Worm (Caenorhabditis elegans) whole organism, L4 larva: ENCODE data around the gene mig-14.

Experiments used
- F37D6.2 ChIP-seq: sonication (generic microtip); optimal IDR thresholded peaks from 2 replicates; lab custom pipeline; 2016; ENCODE audit warnings: mild to moderate bottlenecking, missing genetic modification characterization, missing compliant biosample characterization
- F44E2.7 ChIP-seq: fragments of 200-800 bp; sonication (Bioruptor generic); IDR thresholded peaks from 2 replicates; pipeline ENCODE4 v2.1.2; 2022; ENCODE audit warnings: missing genetic modification characterization, missing compliant biosample characterization
- F49E8.2 ChIP-seq: sonication (generic microtip); optimal IDR thresholded peaks from 2 replicates; lab custom pipeline; 2016; ENCODE audit warnings: missing compliant biosample characterization, mild to moderate bottlenecking, missing genetic modification characterization, borderline replicate concordance
- Y48G9A.11 ChIP-seq: fragments of 200-800 bp; sonication (Bioruptor generic); IDR thresholded peaks from 2 replicates; pipeline ENCODE4 v1.3.6; 2022; ENCODE audit warnings: missing genetic modification reagents, missing genetic modification characterization, missing compliant biosample characterization
- Y5F2A.4 ChIP-seq: fragments of 200-800 bp; sonication (Bioruptor generic); optimal IDR thresholded peaks from 2 replicates; lab custom pipeline; 2018; ENCODE audit warnings: mild to moderate bottlenecking, missing genetic modification characterization, missing compliant biosample characterization
- ZK337.2 ChIP-seq: fragments of 200-800 bp; sonication (Bioruptor generic); IDR thresholded peaks from 2 replicates; pipeline ENCODE4 v1.3.6; 2022; ENCODE audit warnings: missing genetic modification reagents, missing genetic modification characterization, missing compliant biosample characterization
- ceh-28 ChIP-seq: fragments of 150-350 bp; optimal IDR thresholded peaks from 2 replicates; lab custom pipeline; 2014; ENCODE audit warnings: missing biosample characterization, missing genetic modification reagents, missing genetic modification characterization
- ceh-32 ChIP-seq: sonication (generic microtip); optimal IDR thresholded peaks from 2 replicates; lab custom pipeline; 2016; ENCODE audit warnings: mild to moderate bottlenecking, missing genetic modification characterization, missing compliant biosample characterization; ENCODE audit not compliant: poor library complexity
- ceh-44 ChIP-seq: fragments of 200-800 bp; sonication (Bioruptor generic); IDR thresholded peaks from 2 replicates; pipeline ENCODE4 v1.3.6; 2022; ENCODE audit warnings: missing genetic modification reagents, missing genetic modification characterization, missing compliant biosample characterization
- ceh-82 ChIP-seq: sonication (generic microtip); optimal IDR thresholded peaks from 2 replicates; lab custom pipeline; 2017; ENCODE audit warnings: missing biosample characterization, missing genetic modification characterization
- cey-2 ChIP-seq: sonication (generic microtip); optimal IDR thresholded peaks from 3 replicates; lab custom pipeline; 2017; ENCODE audit warnings: missing genetic modification characterization, mild to moderate bottlenecking, missing compliant biosample characterization, antibody characterized with exemption, borderline replicate concordance; ENCODE audit not compliant: insufficient read depth
- ctbp-1 ChIP-seq: fragments of 200-800 bp; sonication (Bioruptor generic); IDR thresholded peaks from 2 replicates; pipeline ENCODE4 v1.3.6; 2022; ENCODE audit warnings: missing genetic modification reagents, missing genetic modification characterization, missing compliant biosample characterization
- daf-16 ChIP-seq, 3 experiments: sonication (generic microtip); optimal IDR thresholded peaks; 2 replicates each; lab custom pipeline; 2016 to 2017; ENCODE audit warnings: missing genetic modification characterization in 3 of 3, missing genetic modification reagents in 3 of 3, mild to moderate bottlenecking in 2 of 3, missing compliant biosample characterization in 2 of 3, missing biosample characterization in 1 of 3, moderate library complexity in 1 of 3
- dmd-6 ChIP-seq: fragments of 200-800 bp; sonication (Bioruptor generic); IDR thresholded peaks from 2 replicates; pipeline ENCODE4 v1.3.6; 2022; ENCODE audit warnings: missing genetic modification reagents, missing genetic modification characterization, missing compliant biosample characterization
- egl-43 ChIP-seq: fragments of 200-800 bp; sonication (Bioruptor generic); IDR thresholded peaks from 2 replicates; pipeline ENCODE4 v1.3.6; 2022; ENCODE audit warnings: missing genetic modification reagents, missing genetic modification characterization, missing compliant biosample characterization
- hlh-11 ChIP-seq: fragments of 200-800 bp; sonication (Bioruptor generic); optimal IDR thresholded peaks from 2 replicates; lab custom pipeline; 2018; ENCODE audit warnings: mild to moderate bottlenecking, missing genetic modification characterization, missing compliant biosample characterization
- hmg-1.1 ChIP-seq: fragments of 200-800 bp; sonication (Bioruptor generic); IDR thresholded peaks from 2 replicates; pipeline ENCODE4 v1.3.6; 2022; ENCODE audit warnings: missing genetic modification reagents, missing genetic modification characterization, missing compliant biosample characterization
- lin-15B ChIP-seq: fragments of 150-350 bp; sonication (generic microtip); optimal IDR thresholded peaks from 3 replicates; lab custom pipeline; 2014; ENCODE audit warnings: missing biosample characterization, missing genetic modification characterization
- lin-38 ChIP-seq: fragments of 200-800 bp; sonication (Bioruptor generic); IDR thresholded peaks from 2 replicates; pipeline ENCODE4 v1.3.6; 2022; ENCODE audit warnings: missing genetic modification reagents, missing genetic modification characterization, missing compliant biosample characterization
- madf-5 ChIP-seq, 2 experiments: fragments of 200-800 bp; sonication (Bioruptor generic); IDR thresholded peaks; 2 replicates each; pipeline ENCODE4 v1.3.6; 2022; ENCODE audit warnings: missing compliant biosample characterization in 2 of 2, missing genetic modification characterization in 2 of 2
- madf-9 ChIP-seq: fragments of 200-800 bp; sonication (Bioruptor generic); conservative IDR thresholded peaks from 2 replicates; pipeline ENCODE4 v1.3.6; 2022; ENCODE audit warnings: missing genetic modification reagents, missing genetic modification characterization, missing compliant biosample characterization
- mes-2 ChIP-seq: sonication (generic microtip); optimal IDR thresholded peaks from 2 replicates; lab custom pipeline; 2016; ENCODE audit warnings: missing genotype, mild to moderate bottlenecking, missing genetic modification characterization, missing compliant biosample characterization; ENCODE audit not compliant: poor library complexity, severe bottlenecking
- mxl-3 ChIP-seq: fragments of 200-800 bp; sonication (Bioruptor generic); optimal IDR thresholded peaks from 2 replicates; lab custom pipeline; 2018; ENCODE audit warnings: mild to moderate bottlenecking, missing genetic modification characterization, missing compliant biosample characterization
- nhr-42 ChIP-seq: fragments of 200-800 bp; sonication (Bioruptor generic); IDR thresholded peaks from 2 replicates; pipeline ENCODE4 v1.3.6; 2022; ENCODE audit warnings: missing genetic modification characterization, missing compliant biosample characterization
- nhr-76 ChIP-seq: fragments of 150-350 bp; optimal IDR thresholded peaks from 2 replicates; lab custom pipeline; 2014; ENCODE audit warnings: missing biosample characterization, missing genetic modification characterization
- nhr-77 ChIP-seq: fragments of 150-350 bp; optimal IDR thresholded peaks from 2 replicates; lab custom pipeline; 2014; ENCODE audit warnings: missing biosample characterization, missing genetic modification characterization
- php-3 ChIP-seq: fragments of 200-800 bp; sonication (Bioruptor generic); IDR thresholded peaks from 2 replicates; pipeline ENCODE4 v1.3.6; 2022; ENCODE audit warnings: missing genetic modification reagents, missing genetic modification characterization, missing compliant biosample characterization
- snpc-1.2 ChIP-seq: fragments of 200-800 bp; sonication (Bioruptor generic); IDR thresholded peaks from 2 replicates; pipeline ENCODE4 v1.3.6; 2022; ENCODE audit warnings: missing genetic modification reagents, missing genetic modification characterization, missing compliant biosample characterization
- tag-97 ChIP-seq: fragments of 200-800 bp; sonication (Bioruptor generic); IDR thresholded peaks from 2 replicates; pipeline ENCODE4 v1.3.6; 2022; ENCODE audit warnings: missing genetic modification characterization, missing compliant biosample characterization
- unc-130 ChIP-seq: sonication (generic microtip); optimal IDR thresholded peaks from 2 replicates; lab custom pipeline; 2016; ENCODE audit warnings: missing genetic modification reagents, missing genetic modification characterization, missing compliant biosample characterization
- unc-62 ChIP-seq, 3 experiments: fragments of 150-350 bp in 1 of 3; sonication (generic microtip); optimal IDR thresholded peaks in 2 of 3; peaks in 1 of 3; 1 replicate in 1 of 3; 2 replicates in 2 of 3; lab custom pipeline; 2014 to 2017; ENCODE audit warnings: missing biosample characterization in 3 of 3, missing genetic modification characterization in 3 of 3, missing genetic modification reagents in 3 of 3, missing genotype in 1 of 3
- vab-7 ChIP-seq: fragments of 200-800 bp; sonication (Bioruptor generic); IDR thresholded peaks from 2 replicates; pipeline ENCODE4 v1.3.6; 2022; ENCODE audit warnings: missing genetic modification reagents, missing genetic modification characterization, missing compliant biosample characterization
- zfp-2 ChIP-seq: sonication (generic microtip); optimal IDR thresholded peaks from 2 replicates; lab custom pipeline; 2016; ENCODE audit warnings: mild to moderate bottlenecking, missing genetic modification characterization, missing compliant biosample characterization
- zip-11 ChIP-seq: fragments of 200-800 bp; sonication (Bioruptor generic); IDR thresholded peaks from 2 replicates; pipeline ENCODE4 v1.3.6; 2022; ENCODE audit warnings: missing genetic modification characterization, missing compliant biosample characterization
- zip-2 ChIP-seq: fragments of 150-350 bp; optimal IDR thresholded peaks from 2 replicates; lab custom pipeline; 2014; ENCODE audit warnings: missing biosample characterization, missing genetic modification characterization
- ztf-11 ChIP-seq: fragments of 150-350 bp; optimal IDR thresholded peaks from 2 replicates; lab custom pipeline; 2014; ENCODE audit warnings: missing biosample characterization, missing genetic modification characterization
- ztf-7 ChIP-seq: fragments of 150-350 bp; optimal IDR thresholded peaks from 2 replicates; lab custom pipeline; 2014; ENCODE audit warnings: missing biosample characterization, missing genetic modification characterization

mig-14 gene

ce11 chrII:13715733-13716132, 25.8 kb upstream of the mig-14 start, which contains the start of gene zipt-2.3 (continued):
- TF ChIP-seq madf-5 (GFP tag; IDR thresholded peaks at IDR 0.05; lab: Robert Waterston, UW): no peak
- TF ChIP-seq tag-97 (GFP tag; lab: Robert Waterston, UW): no peak
- TF ChIP-seq zip-11 (GFP tag; lab: Robert Waterston, UW): no peak

ce11 chrII:13717393-13718367, 23.9 kb upstream of the mig-14 start:
- TF ChIP-seq dmd-6 (GFP tag; lab: Robert Waterston, UW) (peak; percentile 13; the same call in 1 of the 2 replicates), snpc-1.2 (GFP tag; lab: Robert Waterston, UW) (0 out of 2 replicates have a peak, but pooled peaks have one; percentile 52), ceh-28 (tag; lab: Kevin White, UChicago) (peak; percentile 98), egl-43 (peak; percentile 58; the same call in 1 of the 2 replicates), hlh-11 (tag; lab: Kevin White, UChicago) (no peak), F49E8.2 (tag; lab: Kevin White, UChicago) (peak; percentile 73), madf-9 (no peak), Y48G9A.11 (0 out of 2 replicates have a peak, but pooled peaks have one; percentile 26)

ce11 chrII:13720650-13721049, 20.9 kb upstream of the mig-14 start:
- TF ChIP-seq unc-62 (GFP tag; optimal IDR thresholded peaks at IDR 0.05 in 1 of 2; lab: Kevin White, UChicago) (peak in 1 of 2 experiments; percentile 83), unc-62 (tag; optimal IDR thresholded peaks at IDR 0.05; lab: Kevin White, UChicago) (no peak), nhr-42 (GFP tag; lab: Robert Waterston, UW) (peak; percentile 56; the same call in 1 of the 2 replicates), ztf-11 (tag; lab: Kevin White, UChicago) (no peak), hmg-1.1 (GFP tag; lab: Robert Waterston, UW) (no peak)
- TF ChIP-seq, all 104 proteins: peak for 2

ce11 chrII:13721218-13721617, 20.3 kb upstream of the mig-14 start, which contains the start of gene sre-46:
Gene sre-46 (minus strand): TSS chrII:13721318.
- TF ChIP-seq nhr-76 (tag; lab: Kevin White, UChicago): no peak
- TF ChIP-seq nhr-77 (tag; lab: Kevin White, UChicago): no peak
- no peak for TF ChIP-seq F49E8.2 (tag; lab: Kevin White, UChicago)
- TF ChIP-seq ceh-44 (GFP tag; lab: Robert Waterston, UW): no peak
- TF ChIP-seq F37D6.2 (tag; lab: Kevin White, UChicago): no peak
- no peak for TF ChIP-seq Y5F2A.4 (GFP tag; lab: Kevin White, UChicago)
- TF ChIP-seq ctbp-1 (GFP tag; lab: Robert Waterston, UW): no peak
- no peak for TF ChIP-seq daf-16 (GFP tag; optimal IDR thresholded peaks at IDR 0.05; lab: Kevin White, UChicago)
- no peak for TF ChIP-seq daf-16 (tag; optimal IDR thresholded peaks at IDR 0.05; lab: Kevin White, UChicago)
- TF ChIP-seq ztf-7 (tag; lab: Kevin White, UChicago): no peak

ce11 chrII:13722763-13723162, 18.8 kb upstream of the mig-14 start, which contains the start of gene Y54G9A.5:
Gene Y54G9A.5 (plus strand): TSS chrII:13723007.
- TF ChIP-seq F44E2.7: no peak
- TF ChIP-seq ceh-44 (GFP tag; lab: Robert Waterston, UW): peak; percentile 67; the same call in 1 of the 2 replicates
- no peak for TF ChIP-seq mxl-3 (GFP tag; lab: Kevin White, UChicago)
- 0 out of 2 replicates have a peak, but pooled peaks have one; percentile 37 for TF ChIP-seq ZK337.2
- TF ChIP-seq zfp-2 (tag; lab: Kevin White, UChicago): no peak
- 0 out of 2 replicates have a peak, but pooled peaks have one; percentile 12 for TF ChIP-seq nhr-42 (GFP tag; lab: Robert Waterston, UW)
- TF ChIP-seq ceh-32 (tag; lab: Kevin White, UChicago): no peak
- no peak for TF ChIP-seq zip-2 (tag; lab: Kevin White, UChicago)
- TF ChIP-seq mes-2 (tag; lab: Kevin White, UChicago): peak; percentile 39
- no peak for TF ChIP-seq lin-15B (tag; lab: Kevin White, UChicago)
- no peak for TF ChIP-seq php-3 (GFP tag; lab: Robert Waterston, UW)
- no peak for TF ChIP-seq ceh-82
- peak; percentile 90 for TF ChIP-seq lin-38
- TF ChIP-seq unc-130: peak; percentile 80
- TF ChIP-seq cey-2 (tag; lab: Kevin White, UChicago): no peak
- 0 out of 2 replicates have a peak, but pooled peaks have one; percentile 27 for TF ChIP-seq vab-7
- 0 out of 2 replicates have a peak, but pooled peaks have one; percentile 36 for TF ChIP-seq Y48G9A.11
